In genomic region chr2L:8574947-8575346, dm6 we compare ENCODE assay signal across 5 fruit fly cellular contexts.
TF ChIP-seq lines count a peak whose summit lies in the region.

No protein-coding gene starts in this region.

- TF ChIP-seq CTCF in whole organism, embryonic (GFP tag; optimal IDR thresholded peaks at IDR 0.05; lab: Kevin White, UChicago) = peak; percentile 38

TF ChIP-seq in whole organism, adult, 20 proteins besides CTCF, POLR2A, EP300 and RAD21 (continues in another document):
- TF ChIP-seq cic (GFP tag; optimal IDR thresholded peaks at IDR 0.05; lab: Kevin White, UChicago) (no peak), CG12768 (GFP tag; optimal IDR thresholded peaks at IDR 0.05; lab: Kevin White, UChicago) (no peak), cnc (optimal IDR thresholded peaks at IDR 0.05; lab: Kevin White, UChicago) (no peak), CG1620 (GFP tag; optimal IDR thresholded peaks at IDR 0.05; lab: Kevin White, UChicago) (no peak), pad (GFP tag; optimal IDR thresholded peaks at IDR 0.05; lab: Kevin White, UChicago) (peak; percentile 14), Mnt (GFP tag; optimal IDR thresholded peaks at IDR 0.05; lab: Kevin White, UChicago) (no peak), Clk (GFP tag; optimal IDR thresholded peaks at IDR 0.05; lab: Kevin White, UChicago) (no peak), CG7101 (tag; optimal IDR thresholded peaks at IDR 0.05; lab: Kevin White, UChicago) (peak; percentile 54), tj (GFP tag; optimal IDR thresholded peaks at IDR 0.05; lab: Kevin White, UChicago) (peak; percentile 66), CG5204 (GFP tag; optimal IDR thresholded peaks at IDR 0.05; lab: Kevin White, UChicago) (peak; percentile 7), bab1 (GFP tag; optimal IDR thresholded peaks at IDR 0.05; lab: Kevin White, UChicago) (peak; percentile 48), kay (GFP tag; lab: Kevin White, UChicago; ENCODE audit: borderline replicate concordance) (no peak), CG33017 (tag; optimal IDR thresholded peaks at IDR 0.05; lab: Kevin White, UChicago) (peak; percentile 43), CG11617 (GFP tag; optimal IDR thresholded peaks at IDR 0.05; lab: Kevin White, UChicago) (peak; percentile 20), Crg-1 (GFP tag; optimal IDR thresholded peaks at IDR 0.05; lab: Kevin White, UChicago) (no peak), CG7045 (GFP tag; optimal IDR thresholded peaks at IDR 0.05; lab: Kevin White, UChicago) (peak; percentile 24), ovo (GFP tag; optimal IDR thresholded peaks at IDR 0.05; lab: Kevin White, UChicago) (no peak), CG14711 (tag; optimal IDR thresholded peaks at IDR 0.05; lab: Kevin White, UChicago) (peak; percentile 64), toe (GFP tag; optimal IDR thresholded peaks at IDR 0.05; lab: Kevin White, UChicago) (no peak)

TF ChIP-seq in whole organism, embryonic, 481 proteins besides CTCF, POLR2A, EP300 and RAD21 (continues in another document):
- TF ChIP-seq sens (GFP tag; lab: Kevin White, UChicago) (peak; percentile 96), trem (tag; optimal IDR thresholded peaks at IDR 0.05; lab: Kevin White, UChicago) (peak; percentile 83), CG15073 (GFP tag; optimal IDR thresholded peaks at IDR 0.05; lab: Kevin White, UChicago) (peak; percentile 52), cas (GFP tag; IDR thresholded peaks at IDR 0.05; lab: Robert Waterston, UW) (0 out of 2 replicates have a peak, but pooled peaks have one; percentile 52), CG10274 (GFP tag; optimal IDR thresholded peaks at IDR 0.05; lab: Kevin White, UChicago) (peak; percentile 9), bigmax (GFP tag; optimal IDR thresholded peaks at IDR 0.05; lab: Kevin White, UChicago) (no peak), CG32532 (GFP tag; IDR thresholded peaks at IDR 0.05; lab: Robert Waterston, UW) (peak; percentile 66), CG31441 (GFP tag; IDR thresholded peaks at IDR 0.05; lab: Robert Waterston, UW) (peak; percentile 96), lola (GFP tag; optimal IDR thresholded peaks at IDR 0.05; lab: Kevin White, UChicago) (peak in 1 of 3 experiments; percentile 87), CG17829 (tag; optimal IDR thresholded peaks at IDR 0.05; lab: Kevin White, UChicago) (peak; percentile 92), CG10366 (GFP tag; IDR thresholded peaks at IDR 0.05; lab: Robert Waterston, UW) (peak; percentile 86), CG7271 (tag; optimal IDR thresholded peaks at IDR 0.05; lab: Kevin White, UChicago) (peak; percentile 74), B-H2 (GFP tag; optimal IDR thresholded peaks at IDR 0.05; lab: Kevin White, UChicago) (no peak), CG7987 (GFP tag; optimal IDR thresholded peaks at IDR 0.05; lab: Kevin White, UChicago) (peak; percentile 32), CG6854 (GFP tag; optimal IDR thresholded peaks at IDR 0.05; lab: Kevin White, UChicago) (no peak), CG2199 (GFP tag; IDR thresholded peaks at IDR 0.05; lab: Robert Waterston, UW) (peak; percentile 86; the same call in 2 of the 3 replicates), wek (GFP tag; optimal IDR thresholded peaks at IDR 0.05; lab: Kevin White, UChicago) (peak; percentile 64), unc-4 (GFP tag; IDR thresholded peaks at IDR 0.05; lab: Robert Waterston, UW; ENCODE audit: partially characterized antibody) (no peak)

TF ChIP-seq in whole organism, prepupa, 60 proteins besides CTCF, POLR2A, EP300 and RAD21 (continues in another document):
- TF ChIP-seq Eip93F (GFP tag; optimal IDR thresholded peaks at IDR 0.05; lab: Kevin White, UChicago) (peak; percentile 71), vri (GFP tag; optimal IDR thresholded peaks at IDR 0.05; lab: Kevin White, UChicago) (peak; percentile 77), CG11902 (GFP tag; optimal IDR thresholded peaks at IDR 0.05; lab: Kevin White, UChicago) (peak; percentile 84), Lpt (GFP tag; optimal IDR thresholded peaks at IDR 0.05; lab: Kevin White, UChicago) (peak; percentile 87), CG15336 (GFP tag; IDR thresholded peaks at IDR 0.05; lab: Robert Waterston, UW) (peak; percentile 95), fd59A (GFP tag; optimal IDR thresholded peaks at IDR 0.05; lab: Kevin White, UChicago) (peak; percentile 92), Hr39 (GFP tag; optimal IDR thresholded peaks at IDR 0.05; lab: Kevin White, UChicago) (peak; percentile 82), Hr4 (GFP tag; optimal IDR thresholded peaks at IDR 0.05; lab: Kevin White, UChicago) (peak; percentile 86), pdm3 (GFP tag; optimal IDR thresholded peaks at IDR 0.05; lab: Kevin White, UChicago) (peak; percentile 93), CG9139 (GFP tag; optimal IDR thresholded peaks at IDR 0.05; lab: Kevin White, UChicago) (peak; percentile 93), CG6808 (GFP tag; optimal IDR thresholded peaks at IDR 0.05; lab: Kevin White, UChicago) (peak; percentile 92), CG31627 (GFP tag; optimal IDR thresholded peaks at IDR 0.05; lab: Kevin White, UChicago) (peak; percentile 77), CG11762 (GFP tag; optimal IDR thresholded peaks at IDR 0.05; lab: Kevin White, UChicago; ENCODE audit: insufficient read depth) (peak; percentile 91), dac (GFP tag; optimal IDR thresholded peaks at IDR 0.05; lab: Kevin White, UChicago) (peak; percentile 79), CG6854 (GFP tag; optimal IDR thresholded peaks at IDR 0.05; lab: Kevin White, UChicago) (peak; percentile 62), Met (GFP tag; optimal IDR thresholded peaks at IDR 0.05; lab: Kevin White, UChicago) (peak; percentile 86), eg (GFP tag; IDR thresholded peaks at IDR 0.05; lab: Robert Waterston, UW) (peak; percentile 95), CG10669 (GFP tag; optimal IDR thresholded peaks at IDR 0.05; lab: Kevin White, UChicago) (peak; percentile 93), CG1621 (tag; optimal IDR thresholded peaks at IDR 0.05; lab: Kevin White, UChicago) (peak; percentile 94)

TF ChIP-seq in whole organism, pupa, 21 proteins besides CTCF, POLR2A, EP300 and RAD21:
- peak; percentile 94 for TF ChIP-seq Pif1B (GFP tag; optimal IDR thresholded peaks at IDR 0.05; lab: Kevin White, UChicago)
- peak; percentile 94 for TF ChIP-seq CG14655 (GFP tag; optimal IDR thresholded peaks at IDR 0.05; lab: Kevin White, UChicago)
- peak; percentile 94 for TF ChIP-seq CG15710 (tag; optimal IDR thresholded peaks at IDR 0.05; lab: Kevin White, UChicago)
- TF ChIP-seq CG17806 (tag; optimal IDR thresholded peaks at IDR 0.05; lab: Kevin White, UChicago) = peak; percentile 95
- TF ChIP-seq CG13204 (GFP tag; optimal IDR thresholded peaks at IDR 0.05; lab: Kevin White, UChicago) = peak; percentile 86
- TF ChIP-seq CG8159 (tag; optimal IDR thresholded peaks at IDR 0.05; lab: Kevin White, UChicago) = peak; percentile 94
- TF ChIP-seq D1 (tag; optimal IDR thresholded peaks at IDR 0.05; lab: Kevin White, UChicago) = peak; percentile 83
- TF ChIP-seq CG9948 (tag; optimal IDR thresholded peaks at IDR 0.05; lab: Kevin White, UChicago) = peak; percentile 95
- peak; percentile 88 for TF ChIP-seq gl (tag; optimal IDR thresholded peaks at IDR 0.05; lab: Kevin White, UChicago)
- TF ChIP-seq Ets98B (GFP tag; IDR thresholded peaks at IDR 0.05; lab: Robert Waterston, UW) = peak; percentile 93
- TF ChIP-seq CG32121 (GFP tag; IDR thresholded peaks at IDR 0.05; lab: Robert Waterston, UW) = peak; percentile 92
- peak; percentile 29 for TF ChIP-seq EcR (GFP tag; optimal IDR thresholded peaks at IDR 0.05; lab: Kevin White, UChicago)
- TF ChIP-seq Snoo (tag; optimal IDR thresholded peaks at IDR 0.05; lab: Kevin White, UChicago) = peak; percentile 83
- peak; percentile 66; the same call in 1 of the 2 replicates for TF ChIP-seq CG10348 (GFP tag; IDR thresholded peaks at IDR 0.05; lab: Robert Waterston, UW)
- TF ChIP-seq fd96Ca (GFP tag; IDR thresholded peaks at IDR 0.05; lab: Robert Waterston, UW) = peak; percentile 94
- TF ChIP-seq rn (GFP tag; IDR thresholded peaks at IDR 0.05; lab: Robert Waterston, UW) = peak; percentile 90
- peak; percentile 93 for TF ChIP-seq CG34367 (tag; optimal IDR thresholded peaks at IDR 0.05; lab: Kevin White, UChicago)
- TF ChIP-seq CG8301 (tag; optimal IDR thresholded peaks at IDR 0.05; lab: Kevin White, UChicago) = peak; percentile 93
- peak; percentile 97 for TF ChIP-seq CG4496 (GFP tag; IDR thresholded peaks at IDR 0.05; lab: Robert Waterston, UW)
- TF ChIP-seq Pif1A (GFP tag; optimal IDR thresholded peaks at IDR 0.05; lab: Kevin White, UChicago) = peak; percentile 94
- TF ChIP-seq CG12605 (GFP tag; IDR thresholded peaks at IDR 0.05; lab: Robert Waterston, UW) = peak; percentile 96

TF ChIP-seq in whole organism, wandering third instar larva, 38 proteins besides CTCF, POLR2A, EP300 and RAD21 (continues in another document):
- TF ChIP-seq brk (GFP tag; optimal IDR thresholded peaks at IDR 0.05; lab: Kevin White, UChicago) (peak; percentile 80), usp (GFP tag; optimal IDR thresholded peaks at IDR 0.05; lab: Kevin White, UChicago) (no peak), sv (GFP tag; optimal IDR thresholded peaks at IDR 0.05; lab: Kevin White, UChicago) (peak; percentile 72), GATAd (GFP tag; optimal IDR thresholded peaks at IDR 0.05; lab: Kevin White, UChicago) (no peak), br (GFP tag; optimal IDR thresholded peaks at IDR 0.05; lab: Kevin White, UChicago) (peak; percentile 73), Sp1 (GFP tag; optimal IDR thresholded peaks at IDR 0.05; lab: Kevin White, UChicago) (peak; percentile 81), tai (GFP tag; optimal IDR thresholded peaks at IDR 0.05; lab: Kevin White, UChicago) (peak; percentile 59), fru (GFP tag; optimal IDR thresholded peaks at IDR 0.05; lab: Kevin White, UChicago) (peak; percentile 78), Abd-B (GFP tag; optimal IDR thresholded peaks at IDR 0.05; lab: Kevin White, UChicago) (no peak), N (GFP tag; optimal IDR thresholded peaks at IDR 0.05; lab: Kevin White, UChicago) (no peak), woc (GFP tag; optimal IDR thresholded peaks at IDR 0.05; lab: Kevin White, UChicago) (peak; percentile 21), lola (GFP tag; optimal IDR thresholded peaks at IDR 0.05; lab: Kevin White, UChicago) (no peak), foxo (GFP tag; optimal IDR thresholded peaks at IDR 0.05; lab: Kevin White, UChicago) (peak in 1 of 2 experiments; percentile 92), Jra (GFP tag; optimal IDR thresholded peaks at IDR 0.05; lab: Kevin White, UChicago) (peak; percentile 54), h (GFP tag; optimal IDR thresholded peaks at IDR 0.05; lab: Kevin White, UChicago) (peak; percentile 89), psq (GFP tag; optimal IDR thresholded peaks at IDR 0.05; lab: Kevin White, UChicago) (peak; percentile 78), CG9705 (GFP tag; optimal IDR thresholded peaks at IDR 0.05; lab: Kevin White, UChicago) (peak; percentile 34), dsf (GFP tag; optimal IDR thresholded peaks at IDR 0.05; lab: Kevin White, UChicago; ENCODE audit: borderline replicate concordance) (peak; percentile 33), Vsx2 (GFP tag; optimal IDR thresholded peaks at IDR 0.05; lab: Kevin White, UChicago; ENCODE audit: partially characterized antibody) (no peak), Hr83 (GFP tag; optimal IDR thresholded peaks at IDR 0.05; lab: Kevin White, UChicago; ENCODE audit: poor library complexity, severe bottlenecking) (no peak), Hnf4 (GFP tag; optimal IDR thresholded peaks at IDR 0.05; lab: Kevin White, UChicago) (peak; percentile 77), Myc (optimal IDR thresholded peaks at IDR 0.05; lab: Kevin White, UChicago) (no peak), sage (GFP tag; optimal IDR thresholded peaks at IDR 0.05; lab: Kevin White, UChicago) (peak; percentile 72)
